Fruit fly (Drosophila melanogaster): ENCODE data around the gene brm.

Gene brm

dm6 chr3L:15977565-15977964, 5.1 kb downstream of the brm start:
- no peak for TF ChIP-seq pan (optimal IDR thresholded peaks at IDR 0.05)
- TF ChIP-seq psq (optimal IDR thresholded peaks at IDR 0.05) = no peak
- TF ChIP-seq EcR (GFP tag; optimal IDR thresholded peaks at IDR 0.05) = no peak
- no peak for TF ChIP-seq CG8478 (optimal IDR thresholded peaks at IDR 0.05)
- TF ChIP-seq Dll (optimal IDR thresholded peaks at IDR 0.05) = no peak
- TF ChIP-seq usp (GFP tag; optimal IDR thresholded peaks at IDR 0.05) = no peak

dm6 chr3L:15976758-15977157, 5.9 kb downstream of the brm start, which contains the start of gene CG17029:
TSS of gene CG17029 (plus strand) at chr3L:15976870.
- TF ChIP-seq Dll (optimal IDR thresholded peaks at IDR 0.05) = no peak
- TF ChIP-seq psq (optimal IDR thresholded peaks at IDR 0.05) = no peak
- TF ChIP-seq usp (GFP tag; optimal IDR thresholded peaks at IDR 0.05) = no peak
- no peak for TF ChIP-seq CG8478 (optimal IDR thresholded peaks at IDR 0.05)
- no peak for TF ChIP-seq EcR (GFP tag; optimal IDR thresholded peaks at IDR 0.05)
- TF ChIP-seq pan (optimal IDR thresholded peaks at IDR 0.05) = no peak

DNA sequence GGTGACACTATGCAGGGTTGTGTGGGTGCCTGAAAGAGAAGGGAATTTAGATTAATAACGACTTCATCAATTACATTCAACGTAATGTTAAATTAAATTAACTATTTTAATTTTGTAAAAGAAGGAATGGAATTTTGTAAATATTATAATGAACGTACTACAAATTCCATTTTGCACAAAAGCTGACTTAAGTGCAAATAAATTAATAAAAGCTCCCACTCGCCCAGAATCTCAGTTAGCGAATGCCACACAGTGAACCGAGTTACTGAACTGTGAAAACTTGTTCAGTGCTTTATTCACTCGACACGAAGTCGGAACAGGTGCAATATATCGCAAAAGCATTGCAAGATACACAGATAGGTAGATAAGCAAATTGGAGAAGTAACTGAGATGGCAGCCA, 7.6 kb downstream of the brm start, which contains the start of gene CG17026:
Gene CG17026 (plus strand): TSS at position 301 of the 400 bp plus-strand sequence.
- TF ChIP-seq pan (optimal IDR thresholded peaks at IDR 0.05) (no peak), usp (GFP tag; optimal IDR thresholded peaks at IDR 0.05) (no peak), CG8478 (optimal IDR thresholded peaks at IDR 0.05) (no peak), Dll (optimal IDR thresholded peaks at IDR 0.05) (no peak), EcR (GFP tag; optimal IDR thresholded peaks at IDR 0.05) (no peak), psq (optimal IDR thresholded peaks at IDR 0.05) (no peak)

DNA sequence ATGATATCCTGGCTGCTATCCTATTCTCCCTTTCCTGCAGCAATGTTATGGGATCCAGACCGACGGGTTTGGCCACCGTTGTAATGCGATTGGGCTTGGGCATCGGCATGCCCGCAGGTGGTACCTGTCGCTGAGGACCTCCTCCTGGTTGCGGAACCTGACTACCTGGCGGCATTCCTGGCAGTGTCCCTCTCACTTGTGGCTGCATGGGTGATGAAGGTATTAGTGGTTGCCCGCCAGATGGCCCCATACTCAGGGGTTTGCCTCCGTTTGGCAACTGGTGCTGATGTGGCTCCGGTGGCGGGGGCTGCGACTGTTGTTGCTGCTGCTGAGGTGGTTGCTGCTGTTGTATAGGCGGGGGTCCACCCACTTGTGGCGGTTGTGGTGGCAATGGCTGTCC, 8.5 kb downstream of the brm start:
- TF ChIP-seq pan (optimal IDR thresholded peaks at IDR 0.05) (no peak), CG8478 (optimal IDR thresholded peaks at IDR 0.05) (no peak), usp (GFP tag; optimal IDR thresholded peaks at IDR 0.05) (no peak), EcR (GFP tag; optimal IDR thresholded peaks at IDR 0.05) (no peak), psq (optimal IDR thresholded peaks at IDR 0.05) (no peak), Dll (optimal IDR thresholded peaks at IDR 0.05) (no peak)

DNA sequence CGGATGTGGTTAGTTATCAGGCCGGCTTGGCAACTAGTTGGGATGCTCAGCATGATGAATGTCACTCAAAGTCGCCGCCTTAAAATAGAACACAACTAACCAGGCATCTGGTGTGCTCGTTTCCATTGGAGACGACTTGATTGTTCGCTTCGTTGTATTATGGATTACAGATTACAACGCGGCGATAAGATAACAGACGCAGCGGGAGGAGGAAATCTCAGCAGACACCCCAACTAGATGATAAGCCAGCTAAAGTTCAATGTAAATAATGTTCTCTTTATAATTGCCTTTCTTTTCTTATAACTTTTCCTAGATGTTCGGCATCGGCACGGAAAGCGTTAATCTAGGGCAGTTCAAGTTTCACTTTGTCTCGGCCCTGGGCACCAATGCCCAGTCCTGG, 14.0 kb downstream of the brm start:
- TF ChIP-seq EcR (GFP tag; optimal IDR thresholded peaks at IDR 0.05) = no peak
- no peak for TF ChIP-seq psq (optimal IDR thresholded peaks at IDR 0.05)
- no peak for TF ChIP-seq Dll (optimal IDR thresholded peaks at IDR 0.05)
- no peak for TF ChIP-seq pan (optimal IDR thresholded peaks at IDR 0.05)
- TF ChIP-seq CG8478 (optimal IDR thresholded peaks at IDR 0.05) = no peak
- TF ChIP-seq usp (GFP tag; optimal IDR thresholded peaks at IDR 0.05) = no peak

dm6 chr3L:15967588-15968500, 14.8 kb downstream of the brm start, which contains the start of the genes Brr2 and CG10516:
TSS of gene Brr2 (minus strand) at chr3L:15967872.
TSS of gene CG10516 (plus strand) at chr3L:15968204.
- no peak for TF ChIP-seq EcR (GFP tag; optimal IDR thresholded peaks at IDR 0.05)
- no peak for TF ChIP-seq CG8478 (optimal IDR thresholded peaks at IDR 0.05)
- no peak for TF ChIP-seq usp (GFP tag; optimal IDR thresholded peaks at IDR 0.05)
- TF ChIP-seq pan (optimal IDR thresholded peaks at IDR 0.05) = no peak
- no peak for TF ChIP-seq Dll (optimal IDR thresholded peaks at IDR 0.05)
- TF ChIP-seq psq (optimal IDR thresholded peaks at IDR 0.05) = no peak

dm6 chr3L:15958612-15959315, 23.9 kb downstream of the brm start, which contains the start of gene CG17032:
TSS of gene CG17032 (plus strand) at chr3L:15958843.
- TF ChIP-seq CG8478 (optimal IDR thresholded peaks at IDR 0.05) (no peak), usp (GFP tag; optimal IDR thresholded peaks at IDR 0.05) (no peak), Dll (optimal IDR thresholded peaks at IDR 0.05) (no peak), EcR (GFP tag; optimal IDR thresholded peaks at IDR 0.05) (no peak), psq (optimal IDR thresholded peaks at IDR 0.05) (no peak), pan (optimal IDR thresholded peaks at IDR 0.05) (no peak)

dm6 chr3L:15956448-15957010, 26.1 kb downstream of the brm start, which contains the start of gene elgi:
TSS of gene elgi (plus strand) at chr3L:15956550.
- TF ChIP-seq CG8478 (optimal IDR thresholded peaks at IDR 0.05) (no peak), pan (optimal IDR thresholded peaks at IDR 0.05) (no peak), Dll (optimal IDR thresholded peaks at IDR 0.05) (no peak), EcR (GFP tag; optimal IDR thresholded peaks at IDR 0.05) (no peak), psq (optimal IDR thresholded peaks at IDR 0.05) (no peak), usp (GFP tag; optimal IDR thresholded peaks at IDR 0.05) (no peak)

DNA sequence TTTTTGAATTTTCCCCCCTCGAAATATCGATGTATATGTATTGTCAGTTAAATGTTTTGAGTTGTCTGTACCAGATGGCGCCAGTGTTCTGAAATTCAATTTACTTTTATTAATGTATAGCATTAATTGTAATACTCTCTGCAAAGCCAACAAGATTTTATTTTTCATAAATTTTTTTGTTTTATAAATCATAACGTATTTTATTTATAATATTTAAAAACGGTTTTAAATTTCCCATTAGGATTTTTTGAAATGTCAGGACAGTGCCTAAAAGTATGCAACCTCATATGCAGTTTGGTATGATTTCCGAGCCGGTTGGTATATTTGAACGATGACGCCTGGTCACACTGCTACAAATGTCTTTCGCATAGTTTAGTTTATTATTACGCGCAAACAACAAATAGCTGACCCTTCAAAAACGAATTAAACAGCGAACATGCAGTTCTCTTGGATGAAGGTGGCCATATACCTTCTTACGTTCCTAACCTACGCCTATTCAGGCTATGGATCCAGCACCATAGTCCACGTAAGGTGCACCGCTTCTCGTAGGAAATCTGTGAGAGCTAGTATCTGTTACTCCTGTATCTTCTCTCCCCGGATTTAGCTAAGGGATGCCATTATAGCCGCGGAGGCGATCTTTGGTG, 27.8 kb downstream of the brm start, which contains the start of the genes Pka-C3 and GXIVsPLA2:
Gene Pka-C3 (minus strand): TSS at position 14 of the 644 bp plus-strand sequence.
Gene GXIVsPLA2 (plus strand): TSS at position 313 of the 644 bp plus-strand sequence.
- no peak for TF ChIP-seq pan (optimal IDR thresholded peaks at IDR 0.05)

DNA sequence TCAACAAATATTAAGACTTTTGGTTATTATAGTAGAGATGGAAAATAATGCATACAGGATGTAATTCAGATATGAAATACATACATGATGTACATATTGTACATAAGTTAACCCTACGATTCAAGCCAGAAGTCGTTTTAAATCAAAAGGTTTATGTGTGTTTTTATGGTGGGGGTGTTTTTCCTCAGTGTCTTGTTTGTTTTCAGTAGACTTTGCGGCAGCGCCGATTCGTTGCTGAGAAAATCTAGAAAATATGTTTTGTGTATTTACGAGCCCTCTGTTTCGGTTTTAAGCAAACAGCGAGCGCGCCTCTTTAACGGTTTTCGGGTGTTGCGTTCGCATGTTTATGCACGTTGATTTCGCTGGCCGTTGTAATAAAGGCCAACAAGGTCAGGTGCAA, 28.8 kb downstream of the brm start:
- TF ChIP-seq Dll (optimal IDR thresholded peaks at IDR 0.05) (no peak), EcR (GFP tag; optimal IDR thresholded peaks at IDR 0.05) (no peak), psq (optimal IDR thresholded peaks at IDR 0.05) (no peak), CG8478 (optimal IDR thresholded peaks at IDR 0.05) (no peak), pan (optimal IDR thresholded peaks at IDR 0.05) (no peak), usp (GFP tag; optimal IDR thresholded peaks at IDR 0.05) (no peak)

DNA sequence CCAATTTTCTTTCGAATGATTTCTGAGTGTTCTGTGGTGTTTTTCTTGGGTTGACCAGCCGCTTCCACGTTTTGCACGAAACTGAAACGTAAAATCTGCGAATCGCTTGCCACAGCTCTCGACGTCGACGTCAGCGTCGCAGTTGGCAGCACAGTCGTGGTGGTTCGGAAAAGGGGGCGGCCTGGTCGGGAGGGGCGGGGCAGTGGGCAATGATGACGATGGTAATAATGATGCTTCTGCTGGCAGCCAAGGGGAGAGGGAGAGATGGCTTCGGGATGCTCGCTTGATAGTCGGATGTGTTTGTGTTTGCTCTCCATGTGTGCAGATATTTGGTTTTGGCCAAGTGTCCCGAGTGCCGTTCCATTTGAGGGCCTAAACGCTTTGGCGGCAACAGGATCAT, 29.8 kb downstream of the brm start:
- TF ChIP-seq usp (GFP tag; optimal IDR thresholded peaks at IDR 0.05) (no peak), psq (optimal IDR thresholded peaks at IDR 0.05) (no peak), CG8478 (optimal IDR thresholded peaks at IDR 0.05) (no peak), Dll (optimal IDR thresholded peaks at IDR 0.05) (no peak), pan (optimal IDR thresholded peaks at IDR 0.05) (no peak), EcR (GFP tag; optimal IDR thresholded peaks at IDR 0.05) (no peak)

Measured in whole organism.